Worm (Caenorhabditis elegans) whole organism, mixed stage, embryonic: ENCODE measurements around the gene rsp-2.

Experiments
- M03D4.4 ChIP-seq: sonication (generic microtip); optimal IDR thresholded peaks from 2 replicates; lab custom pipeline; 2017; ENCODE audit warnings: mild to moderate bottlenecking, missing genetic modification characterization, missing compliant biosample characterization
- bed-3 ChIP-seq: fragments of 200-800 bp; sonication (Bioruptor generic); optimal IDR thresholded peaks from 3 replicates; lab custom pipeline; 2018; ENCODE audit warnings: mild to moderate bottlenecking, missing genetic modification characterization, moderate library complexity, missing compliant biosample characterization
- elt-1 ChIP-seq: sonication (generic microtip); optimal IDR thresholded peaks from 2 replicates; lab custom pipeline; 2017; ENCODE audit warnings: missing genetic modification characterization, mild to moderate bottlenecking, missing compliant biosample characterization, antibody characterized with exemption, moderate library complexity, borderline replicate concordance; ENCODE audit not compliant: insufficient read depth
- elt-3 ChIP-seq: fragments of 150-350 bp; optimal IDR thresholded peaks from 2 replicates; lab custom pipeline; 2014; ENCODE audit warnings: missing biosample characterization, missing genetic modification characterization
- mls-2 ChIP-seq: sonication (generic microtip); optimal IDR thresholded peaks from 2 replicates; lab custom pipeline; 2016; ENCODE audit warnings: mild to moderate bottlenecking, missing genetic modification characterization, moderate library complexity, missing compliant biosample characterization
- snpc-4 ChIP-seq: fragments of 150-350 bp; optimal IDR thresholded peaks from 2 replicates; lab custom pipeline; 2014; ENCODE audit warnings: missing biosample characterization, missing genetic modification characterization
- unc-62 ChIP-seq: fragments of 150-350 bp; optimal IDR thresholded peaks from 2 replicates; lab custom pipeline; 2014; ENCODE audit warnings: missing biosample characterization, missing genetic modification reagents, missing genetic modification characterization

- TF ChIP-seq unc-62 (GFP tag; lab: Kevin White, UChicago) (no peak), elt-3 (tag; lab: Kevin White, UChicago) (no peak), M03D4.4 (tag; lab: Kevin White, UChicago) (no peak), snpc-4 (tag; lab: Kevin White, UChicago) (no peak), mls-2 (tag; lab: Kevin White, UChicago) (no peak), bed-3 (GFP tag; lab: Kevin White, UChicago) (no peak), elt-1 (no peak)
Measured at ce11 chrII:11427322-11427721, 25.4 kb downstream of the rsp-2 start.
